Worm (Caenorhabditis elegans) whole organism, L4 larva: Measurements from ENCODE around the gene toc-1.

Experiments used
- D1046.2 ChIP-seq: fragments of 200-800 bp; sonication (Bioruptor generic); IDR thresholded peaks from 2 replicates; pipeline ENCODE4 v1.3.6; 2022; ENCODE audit warnings: missing genetic modification characterization, missing compliant biosample characterization
- F44E2.7 ChIP-seq: fragments of 200-800 bp; sonication (Bioruptor generic); IDR thresholded peaks from 2 replicates; pipeline ENCODE4 v2.1.2; 2022; ENCODE audit warnings: missing genetic modification characterization, missing compliant biosample characterization
- F49E8.2 ChIP-seq: sonication (generic microtip); optimal IDR thresholded peaks from 2 replicates; lab custom pipeline; 2016; ENCODE audit warnings: missing compliant biosample characterization, mild to moderate bottlenecking, missing genetic modification characterization, borderline replicate concordance
- T20F7.1 ChIP-seq: fragments of 200-800 bp; sonication (Bioruptor generic); optimal IDR thresholded peaks from 2 replicates; lab custom pipeline; 2018; ENCODE audit warnings: mild to moderate bottlenecking, missing genetic modification characterization, missing compliant biosample characterization
- Y105C5A.15 ChIP-seq: fragments of 200-800 bp; sonication (Bioruptor generic); IDR thresholded peaks from 2 replicates; pipeline ENCODE4 v1.3.6; 2022; ENCODE audit warnings: missing genetic modification characterization, missing compliant biosample characterization
- Y48G9A.11 ChIP-seq: fragments of 200-800 bp; sonication (Bioruptor generic); IDR thresholded peaks from 2 replicates; pipeline ENCODE4 v1.3.6; 2022; ENCODE audit warnings: missing genetic modification reagents, missing genetic modification characterization, missing compliant biosample characterization
- Y5F2A.4 ChIP-seq: fragments of 200-800 bp; sonication (Bioruptor generic); optimal IDR thresholded peaks from 2 replicates; lab custom pipeline; 2018; ENCODE audit warnings: mild to moderate bottlenecking, missing genetic modification characterization, missing compliant biosample characterization
- aha-1 ChIP-seq: fragments of 150-350 bp; peaks from one replicate; lab custom pipeline; 2014; ENCODE audit warnings: missing biosample characterization, missing genetic modification characterization
- ama-1 ChIP-seq: fragments of 150-350 bp; optimal IDR thresholded peaks from 2 replicates; lab custom pipeline; 2014; ENCODE audit warnings: inconsistent platforms, mixed read lengths
- arid-1 ChIP-seq: fragments of 200-800 bp; sonication (Bioruptor generic); conservative IDR thresholded peaks from 2 replicates; pipeline ENCODE4 v1.3.6; 2022; ENCODE audit warnings: missing genetic modification reagents, missing genetic modification characterization, missing compliant biosample characterization
- attf-4 ChIP-seq: sonication (generic microtip); optimal IDR thresholded peaks from 3 replicates; lab custom pipeline; 2017; ENCODE audit warnings: missing biosample characterization, missing genetic modification characterization
- ceh-62 ChIP-seq: sonication (generic microtip); optimal IDR thresholded peaks from 2 replicates; lab custom pipeline; 2017; ENCODE audit warnings: missing biosample characterization, missing genetic modification characterization
- cey-2 ChIP-seq: sonication (generic microtip); optimal IDR thresholded peaks from 3 replicates; lab custom pipeline; 2017; ENCODE audit warnings: missing genetic modification characterization, mild to moderate bottlenecking, missing compliant biosample characterization, antibody characterized with exemption, borderline replicate concordance; ENCODE audit not compliant: insufficient read depth
- ctbp-1 ChIP-seq: fragments of 200-800 bp; sonication (Bioruptor generic); IDR thresholded peaks from 2 replicates; pipeline ENCODE4 v1.3.6; 2022; ENCODE audit warnings: missing genetic modification reagents, missing genetic modification characterization, missing compliant biosample characterization
- dmd-6 ChIP-seq: fragments of 200-800 bp; sonication (Bioruptor generic); IDR thresholded peaks from 2 replicates; pipeline ENCODE4 v1.3.6; 2022; ENCODE audit warnings: missing genetic modification reagents, missing genetic modification characterization, missing compliant biosample characterization
- dmd-8 ChIP-seq: fragments of 200-800 bp; sonication (Bioruptor generic); IDR thresholded peaks from 2 replicates; pipeline ENCODE4 v1.3.6; 2022; ENCODE audit warnings: missing genetic modification characterization, missing compliant biosample characterization
- duxl-1 ChIP-seq: sonication (generic microtip); optimal IDR thresholded peaks from 2 replicates; lab custom pipeline; 2016; ENCODE audit warnings: mild to moderate bottlenecking, missing genetic modification characterization, moderate library complexity, missing compliant biosample characterization; ENCODE audit not compliant: poor library complexity
- dve-1 ChIP-seq: sonication (generic microtip); optimal IDR thresholded peaks from 2 replicates; lab custom pipeline; 2017; ENCODE audit warnings: antibody characterized with exemption, mild to moderate bottlenecking, missing genetic modification characterization, missing compliant biosample characterization; ENCODE audit not compliant: insufficient read depth
- egl-27 ChIP-seq: sonication (generic microtip); optimal IDR thresholded peaks from 3 replicates; lab custom pipeline; 2017; ENCODE audit warnings: missing biosample characterization, missing genetic modification reagents, missing genetic modification characterization
- gei-8 ChIP-seq: fragments of 200-800 bp; sonication (Bioruptor generic); optimal IDR thresholded peaks from 2 replicates; lab custom pipeline; 2018; ENCODE audit warnings: mild to moderate bottlenecking, missing genetic modification characterization, missing compliant biosample characterization
- hif-1 ChIP-seq, 2 experiments: sonication (generic microtip); optimal IDR thresholded peaks; 2 replicates each; lab custom pipeline; 2016 to 2017; ENCODE audit warnings: missing compliant biosample characterization in 2 of 2, missing genetic modification characterization in 2 of 2, missing genetic modification reagents in 2 of 2, missing genotype in 2 of 2, mild to moderate bottlenecking in 1 of 2
- lim-7 ChIP-seq: fragments of 200-800 bp; sonication (Bioruptor generic); IDR thresholded peaks from 2 replicates; pipeline ENCODE4 v1.3.6; 2022; ENCODE audit warnings: missing genetic modification characterization, missing compliant biosample characterization
- lin-1 ChIP-seq: fragments of 200-800 bp; sonication (Bioruptor generic); IDR thresholded peaks from 2 replicates; pipeline ENCODE4 v1.3.6; 2022; ENCODE audit warnings: missing genetic modification reagents, missing genetic modification characterization, missing compliant biosample characterization
- madf-5 ChIP-seq, 2 experiments: fragments of 200-800 bp; sonication (Bioruptor generic); IDR thresholded peaks; 2 replicates each; pipeline ENCODE4 v1.3.6; 2022; ENCODE audit warnings: missing compliant biosample characterization in 2 of 2, missing genetic modification characterization in 2 of 2
- mep-1 ChIP-seq: fragments of 150-350 bp; sonication (generic microtip); optimal IDR thresholded peaks from 3 replicates; lab custom pipeline; 2014; ENCODE audit warnings: missing biosample characterization, missing genetic modification characterization
- mes-2 ChIP-seq: sonication (generic microtip); optimal IDR thresholded peaks from 2 replicates; lab custom pipeline; 2016; ENCODE audit warnings: missing genotype, mild to moderate bottlenecking, missing genetic modification characterization, missing compliant biosample characterization; ENCODE audit not compliant: poor library complexity, severe bottlenecking
- nhr-111 ChIP-seq: fragments of 200-800 bp; sonication (Bioruptor generic); optimal IDR thresholded peaks from 2 replicates; lab custom pipeline; 2018; ENCODE audit warnings: mild to moderate bottlenecking, missing genetic modification characterization, missing compliant biosample characterization
- nhr-28 ChIP-seq: fragments of 150-350 bp; optimal IDR thresholded peaks from 2 replicates; lab custom pipeline; 2014; ENCODE audit warnings: missing biosample characterization, missing genetic modification characterization
- nhr-41 ChIP-seq: fragments of 200-800 bp; sonication (Bioruptor generic); IDR thresholded peaks from 2 replicates; pipeline ENCODE4 v1.3.6; 2022; ENCODE audit warnings: missing genetic modification reagents, missing genetic modification characterization, missing compliant biosample characterization
- nhr-42 ChIP-seq: fragments of 200-800 bp; sonication (Bioruptor generic); IDR thresholded peaks from 2 replicates; pipeline ENCODE4 v1.3.6; 2022; ENCODE audit warnings: missing genetic modification characterization, missing compliant biosample characterization
- nhr-76 ChIP-seq: fragments of 150-350 bp; optimal IDR thresholded peaks from 2 replicates; lab custom pipeline; 2014; ENCODE audit warnings: missing biosample characterization, missing genetic modification characterization
- pha-4 ChIP-seq, 2 experiments: fragments of 150-350 bp in 1 of 2; fragments of 200-800 bp in 1 of 2; sonication (Bioruptor generic) in 1 of 2; IDR thresholded peaks in 1 of 2; optimal IDR thresholded peaks in 1 of 2; 2 replicates each; pipeline versions ENCODE4 v1.3.6 to Lab custom; 2014 to 2022; ENCODE audit warnings: missing genetic modification characterization in 2 of 2, missing genetic modification reagents in 2 of 2, missing biosample characterization in 1 of 2, missing compliant biosample characterization in 1 of 2
- pqm-1 ChIP-seq: sonication (generic microtip); optimal IDR thresholded peaks from 2 replicates; lab custom pipeline; 2017; ENCODE audit warnings: missing biosample characterization, missing genetic modification characterization
- rbr-2 ChIP-seq: sonication (generic microtip); optimal IDR thresholded peaks from 2 replicates; lab custom pipeline; 2016; ENCODE audit warnings: missing genotype, missing genetic modification characterization, missing compliant biosample characterization
- sdz-12 ChIP-seq: fragments of 200-800 bp; sonication (Bioruptor generic); optimal IDR thresholded peaks from 2 replicates; lab custom pipeline; 2018; ENCODE audit warnings: mild to moderate bottlenecking, missing genetic modification characterization, missing compliant biosample characterization
- skn-1 ChIP-seq: fragments of 150-350 bp; optimal IDR thresholded peaks from 2 replicates; lab custom pipeline; 2014; ENCODE audit warnings: missing biosample characterization, missing genetic modification characterization
- spr-1 ChIP-seq: sonication (generic microtip); optimal IDR thresholded peaks from 2 replicates; lab custom pipeline; 2016; ENCODE audit warnings: mild to moderate bottlenecking, missing genetic modification characterization, missing compliant biosample characterization
- spr-3 ChIP-seq: fragments of 200-800 bp; sonication (Bioruptor generic); optimal IDR thresholded peaks from 2 replicates; lab custom pipeline; 2018; ENCODE audit warnings: mild to moderate bottlenecking, missing genetic modification characterization, missing compliant biosample characterization
- tag-97 ChIP-seq: fragments of 200-800 bp; sonication (Bioruptor generic); IDR thresholded peaks from 2 replicates; pipeline ENCODE4 v1.3.6; 2022; ENCODE audit warnings: missing genetic modification characterization, missing compliant biosample characterization
- tra-1 ChIP-seq: fragments of 200-800 bp; sonication (Bioruptor generic); IDR thresholded peaks from 2 replicates; pipeline ENCODE4 v1.3.6; 2022; ENCODE audit warnings: missing genetic modification reagents, missing genetic modification characterization, missing compliant biosample characterization
- unc-130 ChIP-seq: sonication (generic microtip); optimal IDR thresholded peaks from 2 replicates; lab custom pipeline; 2016; ENCODE audit warnings: missing genetic modification reagents, missing genetic modification characterization, missing compliant biosample characterization
- zfp-3 ChIP-seq: fragments of 200-800 bp; sonication (Bioruptor generic); conservative IDR thresholded peaks from 2 replicates; pipeline ENCODE4 v1.3.6; 2022; ENCODE audit warnings: missing genetic modification reagents, missing genetic modification characterization, missing compliant biosample characterization

toc-1 gene

DNA sequence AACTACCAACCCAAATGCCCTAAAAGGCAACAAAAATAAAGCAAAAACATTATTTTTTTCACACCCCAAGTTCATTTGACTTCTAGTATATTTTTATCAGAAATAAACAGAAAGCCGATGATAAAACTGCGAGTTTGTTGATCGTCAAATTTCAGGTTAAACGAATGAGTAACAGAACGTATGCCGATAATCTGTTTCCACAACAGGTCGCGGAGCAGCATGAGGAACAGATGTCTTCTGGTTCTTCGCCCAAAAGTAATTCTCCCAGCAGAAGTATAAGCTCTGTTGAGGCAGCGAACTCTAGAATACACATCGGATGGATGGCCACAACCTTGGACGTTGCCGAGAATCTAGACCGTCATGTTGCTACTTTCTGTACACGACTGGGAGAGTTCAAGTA, 44.6 kb upstream of the toc-1 start, which contains the start of gene prmt-5 (continued):
- TF ChIP-seq cey-2 (no peak), ama-1 (lab: Kevin White, UChicago) (peak; percentile 93), nhr-41 (GFP tag; lab: Robert Waterston, UW) (no peak), spr-1 (tag; lab: Kevin White, UChicago) (peak; percentile 45), lin-1 (GFP tag; lab: Robert Waterston, UW) (0 out of 2 replicates have a peak, but pooled peaks have one; percentile 73), hif-1 (tag; optimal IDR thresholded peaks at IDR 0.05; lab: Kevin White, UChicago) (peak in 1 of 2 experiments; percentile 3), lim-7 (GFP tag; lab: Robert Waterston, UW) (0 out of 2 replicates have a peak, but pooled peaks have one; percentile 60), ceh-62 (tag; lab: Kevin White, UChicago) (no peak), mep-1 (tag; lab: Kevin White, UChicago) (peak; percentile 47), attf-4 (no peak), tra-1 (GFP tag; lab: Robert Waterston, UW) (peak; percentile 67), dmd-6 (GFP tag; lab: Robert Waterston, UW) (peak; percentile 29), ctbp-1 (GFP tag; lab: Robert Waterston, UW) (peak; percentile 45; the same call in 1 of the 2 replicates), skn-1 (tag; lab: Kevin White, UChicago) (no peak), rbr-2 (tag; lab: Kevin White, UChicago) (peak; percentile 30), zfp-3 (GFP tag; lab: Robert Waterston, UW) (peak; percentile 88), nhr-111 (peak; percentile 62), dve-1 (tag; lab: Kevin White, UChicago) (peak; percentile 61), nhr-42 (GFP tag; lab: Robert Waterston, UW) (peak; percentile 65; the same call in 1 of the 2 replicates), aha-1 (tag; lab: Kevin White, UChicago) (peak; percentile 50), duxl-1 (tag; lab: Kevin White, UChicago) (peak; percentile 74), pha-4 (GFP tag; IDR thresholded peaks at IDR 0.05; lab: Robert Waterston, UW) (peak; percentile 81; the same call in 1 of the 2 replicates), pha-4 (tag; optimal IDR thresholded peaks at IDR 0.05; lab: Kevin White, UChicago) (no peak), gei-8 (peak; percentile 79), Y105C5A.15 (peak; percentile 76), T20F7.1 (peak; percentile 59), spr-3 (GFP tag; lab: Kevin White, UChicago) (peak; percentile 59), D1046.2 (GFP tag; lab: Robert Waterston, UW) (peak; percentile 60; the same call in 1 of the 2 replicates), tag-97 (GFP tag; lab: Robert Waterston, UW) (no peak), F44E2.7 (GFP tag; lab: Robert Waterston, UW) (0 out of 2 replicates have a peak, but pooled peaks have one; percentile 4), Y48G9A.11 (GFP tag; lab: Robert Waterston, UW) (peak; percentile 34; the same call in 1 of the 2 replicates), arid-1 (peak; percentile 85), nhr-76 (no peak), nhr-28 (tag; lab: Kevin White, UChicago) (peak; percentile 2), F49E8.2 (tag; lab: Kevin White, UChicago) (peak; percentile 50), egl-27 (no peak), madf-5 (GFP tag; IDR thresholded peaks at IDR 0.05; lab: Robert Waterston, UW) (0 out of 4 replicates have a peak, but pooled peaks of 1 of the 2 experiments have one; percentile 4), unc-130 (peak; percentile 45), pqm-1 (tag; lab: Kevin White, UChicago) (no peak), Y5F2A.4 (GFP tag; lab: Kevin White, UChicago) (peak; percentile 47), sdz-12 (peak; percentile 48)

DNA sequence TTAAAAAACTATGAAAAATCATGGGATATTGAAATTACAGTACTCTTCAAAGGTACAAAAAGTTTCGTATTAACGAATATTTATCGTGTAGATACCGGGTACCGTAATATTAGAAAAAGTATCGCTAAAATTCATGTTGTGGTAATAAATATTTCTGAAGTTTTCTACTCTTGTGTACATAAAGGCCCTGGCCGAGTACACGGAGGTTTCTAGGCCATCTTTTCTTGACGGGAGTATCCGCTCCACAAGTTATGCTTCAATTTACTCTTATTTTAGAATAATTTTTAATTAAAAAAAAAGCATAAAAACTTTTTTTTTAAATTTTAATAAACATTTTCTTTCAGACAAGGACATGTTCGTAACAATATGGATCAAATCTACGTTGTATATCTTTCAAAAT, 41.9 kb upstream of the toc-1 start:
- no peak for TF ChIP-seq dmd-6 (GFP tag; lab: Robert Waterston, UW)
- TF ChIP-seq dmd-8 (GFP tag; lab: Robert Waterston, UW) = no peak
- TF ChIP-seq mes-2 (tag; lab: Kevin White, UChicago) = peak; percentile 58
